Worm (Caenorhabditis elegans): Measurements from ENCODE around the gene T24H7.2.

ce11 chrII:6281002-6281401 lies 33.9 kb downstream of the T24H7.2 start, which contains the start of gene scly-1:
- TF ChIP-seq ceh-8 (GFP tag; optimal IDR thresholded peaks at IDR 0.05): no peak
- no peak for TF ChIP-seq jun-1 (tag; optimal IDR thresholded peaks at IDR 0.05)
- TF ChIP-seq nhr-237 (tag; optimal IDR thresholded peaks at IDR 0.05): no peak
- TF ChIP-seq snpc-4 (tag; optimal IDR thresholded peaks at IDR 0.05): no peak
- no peak for TF ChIP-seq tbx-2 (tag; optimal IDR thresholded peaks at IDR 0.05)
- TF ChIP-seq nhr-12 (tag; optimal IDR thresholded peaks at IDR 0.05): no peak
- no peak for TF ChIP-seq blmp-1 (tag; optimal IDR thresholded peaks at IDR 0.05)
- no peak for TF ChIP-seq dpl-1 (GFP tag; optimal IDR thresholded peaks at IDR 0.05)
- TF ChIP-seq aha-1 (tag; optimal IDR thresholded peaks at IDR 0.05): no peak
- TF ChIP-seq skn-1 (tag; optimal IDR thresholded peaks at IDR 0.05): no peak
- TF ChIP-seq nhr-84 (tag; optimal IDR thresholded peaks at IDR 0.05): no peak

Data from whole organism, L1 larva.